Worm (Caenorhabditis elegans) whole organism, L1 larva: Measurements from ENCODE around the gene dhrs-4.
A peak's percentile ranks its signal among the peaks of the same experiment; 100 is the strongest.

ENCODE experiments used
- C04F5.9 ChIP-seq: sonication (generic microtip); optimal IDR thresholded peaks from 2 replicates; lab custom pipeline; 2016; ENCODE audit warnings: missing genetic modification characterization, missing compliant biosample characterization
- C16A3.4 ChIP-seq: fragments of 150-350 bp; optimal IDR thresholded peaks from 2 replicates; lab custom pipeline; 2014; ENCODE audit warnings: missing biosample characterization, missing genetic modification characterization
- C34B4.2 ChIP-seq: sonication (generic microtip); optimal IDR thresholded peaks from 2 replicates; lab custom pipeline; 2017; ENCODE audit warnings: mild to moderate bottlenecking, missing genetic modification characterization, missing compliant biosample characterization
- F16B12.6 ChIP-seq: fragments of 150-350 bp; optimal IDR thresholded peaks from 2 replicates; lab custom pipeline; 2014; ENCODE audit warnings: missing biosample characterization, missing genetic modification characterization
- aha-1 ChIP-seq: fragments of 150-350 bp; optimal IDR thresholded peaks from 2 replicates; lab custom pipeline; 2014; ENCODE audit warnings: missing biosample characterization, missing genetic modification characterization
- alr-1 ChIP-seq: fragments of 200-800 bp; sonication (Bioruptor generic); optimal IDR thresholded peaks from 2 replicates; lab custom pipeline; 2018; ENCODE audit warnings: borderline replicate concordance, mild to moderate bottlenecking, missing genetic modification characterization, missing compliant biosample characterization
- aly-2 ChIP-seq: fragments of 150-350 bp; optimal IDR thresholded peaks from 2 replicates; lab custom pipeline; 2014; ENCODE audit warnings: missing biosample characterization, missing genetic modification characterization
- ama-1 ChIP-seq: fragments of 150-350 bp; optimal IDR thresholded peaks from 2 replicates; lab custom pipeline; 2014
- ceh-63 ChIP-seq: fragments of 200-800 bp; sonication (Bioruptor generic); optimal IDR thresholded peaks from 2 replicates; lab custom pipeline; 2018; ENCODE audit warnings: mild to moderate bottlenecking, missing genetic modification characterization, missing compliant biosample characterization
- ceh-88 ChIP-seq: fragments of 200-800 bp; sonication (Bioruptor generic); IDR thresholded peaks from 2 replicates; pipeline ENCODE4 v1.3.6; 2022; ENCODE audit warnings: missing genetic modification characterization, missing compliant biosample characterization
- ceh-90 ChIP-seq: sonication (generic microtip); optimal IDR thresholded peaks from 2 replicates; lab custom pipeline; 2016; ENCODE audit warnings: missing genetic modification characterization, missing compliant biosample characterization
- ces-1 ChIP-seq: fragments of 150-350 bp; optimal IDR thresholded peaks from 2 replicates; lab custom pipeline; 2014; ENCODE audit warnings: missing biosample characterization, missing genetic modification reagents, missing genetic modification characterization
- efl-3 ChIP-seq: fragments of 200-800 bp; sonication (Bioruptor generic); optimal IDR thresholded peaks from 2 replicates; lab custom pipeline; 2018; ENCODE audit warnings: mild to moderate bottlenecking, missing genetic modification characterization, missing compliant biosample characterization
- egl-13 ChIP-seq: sonication (generic microtip); optimal IDR thresholded peaks from 2 replicates; lab custom pipeline; 2016; ENCODE audit warnings: missing genotype, missing genetic modification reagents, missing genetic modification characterization, missing compliant biosample characterization
- egl-27 ChIP-seq, 2 experiments: fragments of 150-350 bp in 1 of 2; sonication (generic microtip); optimal IDR thresholded peaks; 3 replicates each; lab custom pipeline; 2017 to 2018; ENCODE audit warnings: missing biosample characterization in 2 of 2, missing genetic modification characterization in 2 of 2, missing genetic modification reagents in 2 of 2
- elt-2 ChIP-seq: sonication (generic microtip); optimal IDR thresholded peaks from 2 replicates; lab custom pipeline; 2016; ENCODE audit warnings: missing genetic modification characterization, mild to moderate bottlenecking, inconsistent platforms, missing compliant biosample characterization, missing genetic modification reagents
- elt-3 ChIP-seq, 6 experiments: fragments of 150-350 bp in 1 of 6; sonication (generic microtip); optimal IDR thresholded peaks; 2 replicates each; lab custom pipeline; 2017 to 2018; ENCODE audit warnings: missing biosample characterization in 6 of 6, missing genetic modification characterization in 6 of 6, inconsistent platforms in 1 of 6
- ets-5 ChIP-seq: fragments of 200-800 bp; sonication (Bioruptor generic); IDR thresholded peaks from 2 replicates; pipeline ENCODE4 v1.3.6; 2022; ENCODE audit warnings: missing genetic modification characterization, missing compliant biosample characterization
- fkh-10 ChIP-seq: sonication (generic microtip); optimal IDR thresholded peaks from 2 replicates; lab custom pipeline; 2017; ENCODE audit warnings: missing biosample characterization, missing genetic modification reagents, missing genetic modification characterization
- fkh-4 ChIP-seq: sonication (generic microtip); optimal IDR thresholded peaks from 2 replicates; lab custom pipeline; 2016; ENCODE audit warnings: missing compliant biosample characterization, missing genetic modification characterization, borderline replicate concordance
- hlh-17 ChIP-seq: fragments of 200-800 bp; sonication (Bioruptor generic); optimal IDR thresholded peaks from 2 replicates; lab custom pipeline; 2018; ENCODE audit warnings: missing genetic modification characterization, mild to moderate bottlenecking, missing compliant biosample characterization, moderate library complexity, borderline replicate concordance
- isw-1 ChIP-seq: fragments of 200-800 bp; sonication (Bioruptor generic); IDR thresholded peaks from 2 replicates; pipeline ENCODE4 v1.3.6; 2022; ENCODE audit warnings: missing genetic modification characterization, missing compliant biosample characterization
- lin-13 ChIP-seq: fragments of 150-350 bp; optimal IDR thresholded peaks from 2 replicates; lab custom pipeline; 2014; ENCODE audit warnings: missing biosample characterization, missing genetic modification reagents, missing genetic modification characterization
- lin-15B ChIP-seq: fragments of 150-350 bp; sonication (generic microtip); optimal IDR thresholded peaks from 3 replicates; lab custom pipeline; 2014; ENCODE audit warnings: missing biosample characterization, missing genetic modification characterization
- lin-35 ChIP-seq, 2 experiments: fragments of 150-350 bp; optimal IDR thresholded peaks; 2 replicates each; lab custom pipeline; 2014; ENCODE audit warnings: missing biosample characterization in 2 of 2, missing genetic modification characterization in 2 of 2, missing genetic modification reagents in 2 of 2
- lin-39 ChIP-seq: fragments of 150-350 bp; optimal IDR thresholded peaks from 2 replicates; lab custom pipeline; 2014; ENCODE audit warnings: missing biosample characterization, missing genetic modification reagents, missing genetic modification characterization
- mdl-1 ChIP-seq, 2 experiments: fragments of 150-350 bp; optimal IDR thresholded peaks; 2 replicates each; lab custom pipeline; 2014 to 2017; ENCODE audit warnings: missing biosample characterization in 2 of 2, missing genetic modification characterization in 2 of 2, inconsistent platforms in 1 of 2
- mef-2 ChIP-seq: fragments of 150-350 bp; optimal IDR thresholded peaks from 2 replicates; lab custom pipeline; 2014; ENCODE audit warnings: missing biosample characterization, missing genetic modification characterization
- mep-1 ChIP-seq: fragments of 150-350 bp; optimal IDR thresholded peaks from 2 replicates; lab custom pipeline; 2014; ENCODE audit warnings: missing biosample characterization, missing genetic modification characterization
- nhr-12 ChIP-seq: sonication (generic microtip); optimal IDR thresholded peaks from 2 replicates; lab custom pipeline; 2017; ENCODE audit warnings: missing biosample characterization, missing genetic modification characterization
- nhr-20 ChIP-seq: sonication (generic microtip); optimal IDR thresholded peaks from 2 replicates; lab custom pipeline; 2016; ENCODE audit warnings: mild to moderate bottlenecking, missing genetic modification characterization, missing compliant biosample characterization
- nhr-237 ChIP-seq: fragments of 150-350 bp; optimal IDR thresholded peaks from 2 replicates; lab custom pipeline; 2014; ENCODE audit warnings: missing biosample characterization, missing genetic modification characterization
- nhr-28 ChIP-seq: fragments of 150-350 bp; optimal IDR thresholded peaks from 2 replicates; lab custom pipeline; 2014; ENCODE audit warnings: missing biosample characterization, missing genetic modification characterization
- nhr-76 ChIP-seq: sonication (generic microtip); optimal IDR thresholded peaks from 2 replicates; lab custom pipeline; 2017; ENCODE audit warnings: missing biosample characterization, missing genetic modification characterization
- nhr-77 ChIP-seq: fragments of 150-350 bp; optimal IDR thresholded peaks from 2 replicates; lab custom pipeline; 2014; ENCODE audit warnings: missing biosample characterization, missing genetic modification characterization
- nhr-84 ChIP-seq: sonication (generic microtip); optimal IDR thresholded peaks from 2 replicates; lab custom pipeline; 2017; ENCODE audit warnings: missing biosample characterization, missing genetic modification characterization
- pax-3 ChIP-seq: fragments of 200-800 bp; sonication (Bioruptor generic); optimal IDR thresholded peaks from 2 replicates; lab custom pipeline; 2018; ENCODE audit warnings: mild to moderate bottlenecking, missing genetic modification characterization, moderate library complexity, missing compliant biosample characterization
- snpc-4 ChIP-seq: fragments of 150-350 bp; optimal IDR thresholded peaks from 2 replicates; lab custom pipeline; 2014; ENCODE audit warnings: missing biosample characterization, missing genetic modification characterization
- sox-4 ChIP-seq: sonication (generic microtip); optimal IDR thresholded peaks from 2 replicates; lab custom pipeline; 2016; ENCODE audit warnings: missing genetic modification characterization, missing compliant biosample characterization
- sptf-1 ChIP-seq: fragments of 150-350 bp; optimal IDR thresholded peaks from 2 replicates; lab custom pipeline; 2014; ENCODE audit warnings: missing biosample characterization, missing genetic modification characterization
- sup-37 ChIP-seq: fragments of 200-800 bp; sonication (Bioruptor generic); optimal IDR thresholded peaks from 2 replicates; lab custom pipeline; 2018; ENCODE audit warnings: mild to moderate bottlenecking, missing genetic modification characterization, missing compliant biosample characterization
- tlp-1 ChIP-seq: fragments of 150-350 bp; optimal IDR thresholded peaks from 2 replicates; lab custom pipeline; 2014; ENCODE audit warnings: missing biosample characterization, missing genetic modification characterization
- unc-62 ChIP-seq: fragments of 150-350 bp; optimal IDR thresholded peaks from 2 replicates; lab custom pipeline; 2014; ENCODE audit warnings: missing biosample characterization, missing genetic modification reagents, missing genetic modification characterization
- unc-98 ChIP-seq: fragments of 200-800 bp; sonication (Bioruptor generic); IDR thresholded peaks from 2 replicates; pipeline ENCODE4 v1.3.6; 2022; ENCODE audit warnings: missing genetic modification characterization, missing compliant biosample characterization
- xbp-1 ChIP-seq: sonication (generic microtip); optimal IDR thresholded peaks from 2 replicates; lab custom pipeline; 2016; ENCODE audit warnings: missing genetic modification characterization, missing compliant biosample characterization
- zag-1 ChIP-seq: fragments of 150-350 bp; optimal IDR thresholded peaks from 2 replicates; lab custom pipeline; 2014; ENCODE audit warnings: missing biosample characterization, missing genetic modification characterization
- zip-4 ChIP-seq: fragments of 200-800 bp; sonication (Bioruptor generic); optimal IDR thresholded peaks from 2 replicates; lab custom pipeline; 2018; ENCODE audit warnings: mild to moderate bottlenecking, missing genetic modification characterization, moderate library complexity, missing compliant biosample characterization

The dhrs-4 gene

ce11 chrV:12952287-12952686 is 29.9 kb downstream of the dhrs-4 start, which contains the start of gene pqn-68 (continued):
- TF ChIP-seq egl-27 (tag; optimal IDR thresholded peaks at IDR 0.05; lab: Kevin White, UChicago) (no peak), xbp-1 (peak; percentile 33), isw-1 (no peak), ces-1 (GFP tag; lab: Kevin White, UChicago) (no peak), mef-2 (tag; lab: Kevin White, UChicago) (no peak), nhr-77 (tag; lab: Kevin White, UChicago) (no peak), nhr-76 (tag; lab: Kevin White, UChicago) (no peak), sox-4 (tag; lab: Kevin White, UChicago) (no peak), C34B4.2 (tag; lab: Kevin White, UChicago) (no peak), lin-35 (GFP tag; optimal IDR thresholded peaks at IDR 0.05; lab: Kevin White, UChicago) (peak; percentile 33 to 48), sptf-1 (no peak), nhr-28 (tag; lab: Kevin White, UChicago) (no peak), ama-1 (lab: Kevin White, UChicago) (no peak), F16B12.6 (tag; lab: Kevin White, UChicago) (no peak), lin-15B (no peak), elt-3 (tag; optimal IDR thresholded peaks at IDR 0.05; lab: Kevin White, UChicago) (no peak), mdl-1 (tag; optimal IDR thresholded peaks at IDR 0.05; lab: Kevin White, UChicago) (no peak), nhr-84 (tag; lab: Kevin White, UChicago) (no peak), fkh-4 (tag; lab: Kevin White, UChicago) (no peak), snpc-4 (no peak), nhr-20 (tag; lab: Kevin White, UChicago) (no peak), ceh-90 (tag; lab: Kevin White, UChicago) (no peak), pax-3 (tag; lab: Kevin White, UChicago) (no peak), ceh-63 (GFP tag; lab: Kevin White, UChicago) (no peak), lin-13 (GFP tag; lab: Kevin White, UChicago) (no peak), efl-3 (no peak), nhr-237 (no peak), C04F5.9 (tag; lab: Kevin White, UChicago) (no peak), mep-1 (tag; lab: Kevin White, UChicago) (no peak), unc-98 (GFP tag; lab: Robert Waterston, UW) (no peak), zag-1 (no peak), ceh-88 (no peak)

- no peak for TF ChIP-seq nhr-12 (tag; lab: Kevin White, UChicago)
- TF ChIP-seq zag-1: no peak
- TF ChIP-seq ets-5 (GFP tag; lab: Robert Waterston, UW): no peak
- TF ChIP-seq C16A3.4: no peak
- no peak for TF ChIP-seq unc-62 (GFP tag; lab: Kevin White, UChicago)
- no peak for TF ChIP-seq egl-13 (tag; lab: Kevin White, UChicago)
- TF ChIP-seq lin-39: no peak
- no peak for TF ChIP-seq tlp-1 (tag; lab: Kevin White, UChicago)
- TF ChIP-seq fkh-10 (GFP tag; lab: Kevin White, UChicago): no peak
- no peak for TF ChIP-seq aly-2 (tag; lab: Kevin White, UChicago)
- no peak for TF ChIP-seq sup-37 (GFP tag; lab: Kevin White, UChicago)
- no peak for TF ChIP-seq hlh-17
- no peak for TF ChIP-seq pax-3 (tag; lab: Kevin White, UChicago)
- no peak for TF ChIP-seq snpc-4
- TF ChIP-seq nhr-237: no peak
- no peak for TF ChIP-seq elt-2 (tag; lab: Kevin White, UChicago)
- TF ChIP-seq zip-4 (GFP tag; lab: Kevin White, UChicago): no peak
- no peak for TF ChIP-seq alr-1 (tag; lab: Kevin White, UChicago)
- TF ChIP-seq aha-1: no peak
- TF ChIP-seq, all 84 proteins: peak for 0
Measured at ce11 chrV:12953702-12954101, 31.3 kb downstream of the dhrs-4 start, which contains the start of gene eif-3.K. TSS of gene eif-3.K (plus strand) at chrV:12954002.
